Fruit fly (Drosophila melanogaster): ENCODE data around the gene CG13117.

dm6 chr2L:9783130-9783529 is 46.7 kb downstream of the CG13117 start:
- TF ChIP-seq Sin3A (optimal IDR thresholded peaks at IDR 0.05) = no peak
- TF ChIP-seq h (optimal IDR thresholded peaks at IDR 0.05) = no peak
- TF ChIP-seq psq (optimal IDR thresholded peaks at IDR 0.05) = no peak
- no peak for TF ChIP-seq ttk (optimal IDR thresholded peaks at IDR 0.05)
- TF ChIP-seq Myc (optimal IDR thresholded peaks at IDR 0.05) = no peak
